Worm (Caenorhabditis elegans) whole organism, L3 larva: ENCODE measurements around the gene mrpl-42.

ENCODE experiments used
- R02D3.7 ChIP-seq: fragments of 150-350 bp; optimal IDR thresholded peaks from 2 replicates; lab custom pipeline; 2014; ENCODE audit warnings: missing biosample characterization, missing genetic modification characterization
- ZK546.5 ChIP-seq: sonication (generic microtip); optimal IDR thresholded peaks from 2 replicates; lab custom pipeline; 2017; ENCODE audit warnings: missing biosample characterization, missing genetic modification characterization
- ama-1 ChIP-seq: fragments of 150-350 bp; optimal IDR thresholded peaks from 2 replicates; lab custom pipeline; 2018
- ceh-28 ChIP-seq: fragments of 150-350 bp; optimal IDR thresholded peaks from 2 replicates; lab custom pipeline; 2014; ENCODE audit warnings: missing biosample characterization, missing genetic modification reagents, missing genetic modification characterization
- ceh-82 ChIP-seq: fragments of 150-350 bp; optimal IDR thresholded peaks from 2 replicates; lab custom pipeline; 2014; ENCODE audit warnings: missing biosample characterization, missing genetic modification characterization
- ceh-9 ChIP-seq: sonication (generic microtip); optimal IDR thresholded peaks from 2 replicates; lab custom pipeline; 2018; ENCODE audit warnings: missing biosample characterization, missing genetic modification characterization
- daf-12 ChIP-seq: fragments of 150-350 bp; optimal IDR thresholded peaks from 2 replicates; lab custom pipeline; 2014; ENCODE audit warnings: missing biosample characterization, missing genetic modification reagents, missing genetic modification characterization
- egl-27 ChIP-seq: sonication (generic microtip); optimal IDR thresholded peaks from 4 replicates; lab custom pipeline; 2017; ENCODE audit warnings: missing biosample characterization, missing genetic modification reagents, missing genetic modification characterization
- egl-5 ChIP-seq: fragments of 150-350 bp; optimal IDR thresholded peaks from 2 replicates; lab custom pipeline; 2017; ENCODE audit warnings: missing biosample characterization, missing genetic modification reagents, missing genetic modification characterization, inconsistent platforms
- elt-1 ChIP-seq: fragments of 150-350 bp; optimal IDR thresholded peaks from 2 replicates; lab custom pipeline; 2014; ENCODE audit warnings: missing biosample characterization, missing genetic modification characterization
- elt-3 ChIP-seq, 3 experiments: fragments of 150-350 bp in 1 of 3; sonication (generic microtip) in 2 of 3; optimal IDR thresholded peaks; 2 replicates in 2 of 3; 4 replicates in 1 of 3; lab custom pipeline; 2014 to 2017; ENCODE audit warnings: missing biosample characterization in 3 of 3, missing genetic modification characterization in 3 of 3
- eor-1 ChIP-seq, 2 experiments: fragments of 150-350 bp; optimal IDR thresholded peaks; 2 replicates each; lab custom pipeline; 2014 to 2018; ENCODE audit warnings: missing biosample characterization in 2 of 2, missing genetic modification characterization in 2 of 2
- fkh-10 ChIP-seq: sonication (generic microtip); optimal IDR thresholded peaks from 2 replicates; lab custom pipeline; 2017; ENCODE audit warnings: missing biosample characterization, missing genetic modification reagents, missing genetic modification characterization
- fkh-2 ChIP-seq: fragments of 150-350 bp; optimal IDR thresholded peaks from 2 replicates; lab custom pipeline; 2014; ENCODE audit warnings: missing biosample characterization, missing genetic modification reagents, missing genetic modification characterization
- fos-1 ChIP-seq: fragments of 150-350 bp; optimal IDR thresholded peaks from 2 replicates; lab custom pipeline; 2014; ENCODE audit warnings: missing biosample characterization, missing genetic modification characterization
- hmg-11 ChIP-seq: sonication (generic microtip); optimal IDR thresholded peaks from 2 replicates; lab custom pipeline; 2016; ENCODE audit warnings: missing genetic modification characterization, missing compliant biosample characterization
- lin-15B ChIP-seq: fragments of 150-350 bp; optimal IDR thresholded peaks from 2 replicates; lab custom pipeline; 2014; ENCODE audit warnings: missing biosample characterization, missing genetic modification characterization
- lin-39 ChIP-seq: fragments of 150-350 bp; optimal IDR thresholded peaks from 2 replicates; lab custom pipeline; 2018; ENCODE audit warnings: missing biosample characterization, missing genetic modification reagents, missing genetic modification characterization
- lsy-12 ChIP-seq: sonication (generic microtip); optimal IDR thresholded peaks from 2 replicates; lab custom pipeline; 2016; ENCODE audit warnings: mild to moderate bottlenecking, missing genetic modification characterization, missing compliant biosample characterization
- nfya-1 ChIP-seq: sonication (generic microtip); optimal IDR thresholded peaks from 2 replicates; lab custom pipeline; 2017; ENCODE audit warnings: missing genetic modification characterization, mild to moderate bottlenecking, missing compliant biosample characterization, antibody characterized with exemption, moderate library complexity; ENCODE audit not compliant: insufficient read depth
- nhr-11 ChIP-seq: fragments of 150-350 bp; optimal IDR thresholded peaks from 2 replicates; lab custom pipeline; 2014; ENCODE audit warnings: missing biosample characterization, missing genetic modification characterization
- nhr-12 ChIP-seq: fragments of 150-350 bp; optimal IDR thresholded peaks from 2 replicates; lab custom pipeline; 2014; ENCODE audit warnings: missing biosample characterization, missing genetic modification characterization
- nhr-23 ChIP-seq: fragments of 150-350 bp; optimal IDR thresholded peaks from 2 replicates; lab custom pipeline; 2014; ENCODE audit warnings: missing biosample characterization, missing genetic modification reagents, missing genetic modification characterization
- nhr-237 ChIP-seq: fragments of 150-350 bp; optimal IDR thresholded peaks from 2 replicates; lab custom pipeline; 2014; ENCODE audit warnings: missing biosample characterization, missing genetic modification characterization
- nhr-25 ChIP-seq: sonication (generic microtip); optimal IDR thresholded peaks from 2 replicates; lab custom pipeline; 2017; ENCODE audit warnings: missing biosample characterization, missing genetic modification characterization
- nhr-28 ChIP-seq: fragments of 150-350 bp; optimal IDR thresholded peaks from 2 replicates; lab custom pipeline; 2014; ENCODE audit warnings: missing biosample characterization, missing genetic modification characterization
- nhr-43 ChIP-seq: sonication (generic microtip); optimal IDR thresholded peaks from 2 replicates; lab custom pipeline; 2016; ENCODE audit warnings: mild to moderate bottlenecking, missing genetic modification characterization, missing compliant biosample characterization; ENCODE audit not compliant: poor library complexity, severe bottlenecking
- nhr-67 ChIP-seq: fragments of 150-350 bp; optimal IDR thresholded peaks from 2 replicates; lab custom pipeline; 2014; ENCODE audit warnings: missing biosample characterization, missing genetic modification characterization
- nhr-76 ChIP-seq: fragments of 150-350 bp; sonication (generic microtip); optimal IDR thresholded peaks from 5 replicates; lab custom pipeline; 2014; ENCODE audit warnings: missing biosample characterization, missing genetic modification characterization
- nhr-77 ChIP-seq: fragments of 150-350 bp; optimal IDR thresholded peaks from 2 replicates; lab custom pipeline; 2014; ENCODE audit warnings: missing biosample characterization, missing genetic modification characterization
- pqm-1 ChIP-seq: fragments of 150-350 bp; optimal IDR thresholded peaks from 2 replicates; lab custom pipeline; 2017; ENCODE audit warnings: missing biosample characterization, missing genetic modification characterization, inconsistent platforms
- sea-2 ChIP-seq: fragments of 150-350 bp; sonication (generic microtip); optimal IDR thresholded peaks from 4 replicates; lab custom pipeline; 2014; ENCODE audit warnings: missing biosample characterization, missing genetic modification reagents, missing genetic modification characterization
- tbx-2 ChIP-seq: sonication (generic microtip); optimal IDR thresholded peaks from 2 replicates; lab custom pipeline; 2016; ENCODE audit warnings: mild to moderate bottlenecking, missing genetic modification characterization, missing compliant biosample characterization
- unc-39 ChIP-seq: sonication (generic microtip); optimal IDR thresholded peaks from 4 replicates; lab custom pipeline; 2017; ENCODE audit warnings: missing biosample characterization, missing genetic modification characterization
- unc-62 ChIP-seq: fragments of 150-350 bp; sonication (generic microtip); optimal IDR thresholded peaks from 4 replicates; lab custom pipeline; 2014; ENCODE audit warnings: missing biosample characterization, missing genetic modification reagents, missing genetic modification characterization
- ztf-11 ChIP-seq: fragments of 150-350 bp; optimal IDR thresholded peaks from 2 replicates; lab custom pipeline; 2014; ENCODE audit warnings: missing biosample characterization, missing genetic modification characterization
- ztf-4 ChIP-seq: fragments of 150-350 bp; optimal IDR thresholded peaks from 2 replicates; lab custom pipeline; 2014; ENCODE audit warnings: missing biosample characterization, missing genetic modification characterization

The mrpl-42 gene

ce11 chrIV:9069703-9070102 is 24.6 kb downstream of the mrpl-42 start, which contains the start of gene nhr-11:
Gene nhr-11, plus strand, starts transcription at chrIV:9070003.
- TF ChIP-seq nhr-25 (tag; lab: Kevin White, UChicago) (no peak), lsy-12 (no peak), ZK546.5 (tag; lab: Kevin White, UChicago) (no peak), lin-39 (tag; lab: Kevin White, UChicago) (no peak), nhr-28 (tag; lab: Kevin White, UChicago) (no peak), eor-1 (tag; optimal IDR thresholded peaks at IDR 0.05; lab: Kevin White, UChicago) (no peak), fkh-10 (no peak), unc-39 (no peak), elt-1 (tag; lab: Kevin White, UChicago) (no peak), tbx-2 (tag; lab: Kevin White, UChicago) (no peak), nhr-76 (no peak), ztf-4 (tag; lab: Kevin White, UChicago) (no peak), daf-12 (tag; lab: Kevin White, UChicago) (no peak), ceh-9 (tag; lab: Kevin White, UChicago) (no peak), elt-3 (tag; optimal IDR thresholded peaks at IDR 0.05; lab: Kevin White, UChicago) (no peak), egl-5 (no peak), nhr-43 (no peak)

ce11 chrIV:9063518-9063917 is 30.7 kb downstream of the mrpl-42 start:
- TF ChIP-seq nhr-11 (tag; lab: Kevin White, UChicago) (no peak), elt-1 (tag; lab: Kevin White, UChicago) (no peak), R02D3.7 (no peak), lin-15B (tag; lab: Kevin White, UChicago) (peak; percentile 9), nhr-25 (tag; lab: Kevin White, UChicago) (no peak), nhr-77 (tag; lab: Kevin White, UChicago) (no peak), nfya-1 (tag; lab: Kevin White, UChicago) (peak; percentile 28), ama-1 (lab: Kevin White, UChicago) (no peak), lin-39 (tag; lab: Kevin White, UChicago) (no peak), nhr-23 (no peak), daf-12 (tag; lab: Kevin White, UChicago) (no peak), fkh-10 (peak; percentile 58), ZK546.5 (tag; lab: Kevin White, UChicago) (no peak), nhr-237 (no peak), hmg-11 (tag; lab: Kevin White, UChicago) (no peak), egl-27 (tag; lab: Kevin White, UChicago) (no peak), nhr-43 (no peak), eor-1 (tag; optimal IDR thresholded peaks at IDR 0.05; lab: Kevin White, UChicago) (no peak), elt-3 (tag; optimal IDR thresholded peaks at IDR 0.05; lab: Kevin White, UChicago) (no peak), pqm-1 (tag; lab: Kevin White, UChicago) (no peak), unc-62 (GFP tag; lab: Kevin White, UChicago) (no peak), sea-2 (GFP tag; lab: Kevin White, UChicago) (no peak), fos-1 (tag; lab: Kevin White, UChicago) (no peak), fkh-2 (no peak)

- TF ChIP-seq fkh-10 (peak; percentile 11), ama-1 (lab: Kevin White, UChicago) (no peak)
- TF ChIP-seq, all 47 proteins: peak for 1
These were observed 40.9 kb downstream of the mrpl-42 start for ce11 chrIV:9053403-9053802.

ce11 chrIV:9051510-9052175 is 42.6 kb downstream of the mrpl-42 start:
- TF ChIP-seq pqm-1 (tag; lab: Kevin White, UChicago) (peak; percentile 9), nhr-43 (peak; percentile 8), elt-1 (tag; lab: Kevin White, UChicago) (no peak), nhr-76 (no peak), nhr-237 (no peak), R02D3.7 (no peak), ceh-28 (no peak), unc-39 (no peak), ztf-11 (tag; lab: Kevin White, UChicago) (no peak)

- TF ChIP-seq ceh-82 (tag; lab: Kevin White, UChicago) (no peak), lin-39 (tag; lab: Kevin White, UChicago) (no peak), nhr-77 (tag; lab: Kevin White, UChicago) (no peak), lsy-12 (no peak), nhr-67 (tag; lab: Kevin White, UChicago) (no peak), unc-62 (GFP tag; lab: Kevin White, UChicago) (no peak), ztf-11 (tag; lab: Kevin White, UChicago) (no peak), pqm-1 (tag; lab: Kevin White, UChicago) (no peak), nhr-12 (tag; lab: Kevin White, UChicago) (no peak), daf-12 (tag; lab: Kevin White, UChicago) (no peak), nhr-25 (tag; lab: Kevin White, UChicago) (no peak), lin-15B (tag; lab: Kevin White, UChicago) (no peak)
These were observed 43.2 kb downstream of the mrpl-42 start for ce11 chrIV:9051036-9051435.
